Worm (Caenorhabditis elegans) whole organism, young adult: ENCODE measurements around the gene bath-4.

Source experiments
- B0336.3 ChIP-seq: fragments of 200-800 bp; sonication (Bioruptor generic); IDR thresholded peaks from 2 replicates; pipeline ENCODE4 v1.3.6; 2022; ENCODE audit warnings: missing genetic modification characterization, missing compliant biosample characterization
- F10E7.11 ChIP-seq: sonication (generic microtip); optimal IDR thresholded peaks from 2 replicates; lab custom pipeline; 2017; ENCODE audit warnings: mild to moderate bottlenecking, missing genetic modification characterization, moderate library complexity, missing compliant biosample characterization
- F37B4.10 ChIP-seq: fragments of 200-800 bp; sonication (Bioruptor generic); IDR thresholded peaks from 2 replicates; pipeline ENCODE4 v1.3.6; 2022; ENCODE audit warnings: missing genetic modification characterization, missing compliant biosample characterization
- F57A8.1 ChIP-seq: fragments of 200-800 bp; sonication (Bioruptor generic); optimal IDR thresholded peaks from 2 replicates; lab custom pipeline; 2018; ENCODE audit warnings: mild to moderate bottlenecking, missing genetic modification characterization, moderate library complexity, missing compliant biosample characterization
- Y67H2A.10 ChIP-seq: fragments of 200-800 bp; sonication (Bioruptor generic); conservative IDR thresholded peaks from 2 replicates; pipeline ENCODE4 v1.3.6; 2022; ENCODE audit warnings: missing genetic modification reagents, missing genetic modification characterization, missing compliant biosample characterization
- Y79H2A.3 ChIP-seq: fragments of 200-800 bp; sonication (Bioruptor generic); conservative IDR thresholded peaks from 2 replicates; pipeline ENCODE4 v1.3.6; 2022; ENCODE audit warnings: missing genetic modification reagents, missing genetic modification characterization, missing compliant biosample characterization
- ZK185.1 ChIP-seq: sonication (generic microtip); optimal IDR thresholded peaks from 2 replicates; lab custom pipeline; 2016; ENCODE audit warnings: mild to moderate bottlenecking, missing genetic modification characterization, missing compliant biosample characterization; ENCODE audit not compliant: poor library complexity, severe bottlenecking
- akir-1 ChIP-seq: fragments of 200-800 bp; sonication (Bioruptor generic); optimal IDR thresholded peaks from 2 replicates; lab custom pipeline; 2018; ENCODE audit warnings: mild to moderate bottlenecking, missing genetic modification characterization, moderate library complexity, missing compliant biosample characterization
- aptf-3 ChIP-seq: fragments of 200-800 bp; sonication (Bioruptor generic); IDR thresholded peaks from 2 replicates; pipeline ENCODE4 v1.3.6; 2022; ENCODE audit warnings: missing genetic modification characterization, missing compliant biosample characterization
- atf-7 ChIP-seq: sonication (generic microtip); optimal IDR thresholded peaks from 2 replicates; lab custom pipeline; 2017; ENCODE audit warnings: mild to moderate bottlenecking, missing genetic modification characterization, missing compliant biosample characterization
- athp-1 ChIP-seq: sonication (generic microtip); optimal IDR thresholded peaks from 2 replicates; lab custom pipeline; 2017; ENCODE audit warnings: mild to moderate bottlenecking, missing genetic modification characterization, missing compliant biosample characterization
- attf-5 ChIP-seq: fragments of 200-800 bp; sonication (Bioruptor generic); optimal IDR thresholded peaks from 2 replicates; lab custom pipeline; 2018; ENCODE audit warnings: mild to moderate bottlenecking, missing genetic modification characterization, missing compliant biosample characterization
- cebp-2 ChIP-seq: fragments of 200-800 bp; sonication (Bioruptor generic); IDR thresholded peaks from 2 replicates; pipeline ENCODE4 v1.3.6; 2022; ENCODE audit warnings: missing genetic modification characterization, missing compliant biosample characterization
- ceh-40 ChIP-seq: fragments of 200-800 bp; sonication (Bioruptor generic); IDR thresholded peaks from 2 replicates; pipeline ENCODE4 v1.3.6; 2022; ENCODE audit warnings: missing genetic modification characterization, missing compliant biosample characterization
- ceh-91 ChIP-seq: fragments of 200-800 bp; sonication (Bioruptor generic); IDR thresholded peaks from 2 replicates; pipeline ENCODE4 v1.3.6; 2022; ENCODE audit warnings: missing genetic modification reagents, missing genetic modification characterization, missing compliant biosample characterization
- chd-7 ChIP-seq: sonication (generic microtip); optimal IDR thresholded peaks from 2 replicates; lab custom pipeline; 2016; ENCODE audit warnings: mild to moderate bottlenecking, missing genetic modification characterization, moderate library complexity, missing compliant biosample characterization
- dox-1 ChIP-seq: fragments of 200-800 bp; sonication (Bioruptor generic); IDR thresholded peaks from 2 replicates; pipeline ENCODE4 v1.3.6; 2022; ENCODE audit warnings: missing genetic modification reagents, missing genetic modification characterization, missing compliant biosample characterization
- efl-1 ChIP-seq: fragments of 150-350 bp; optimal IDR thresholded peaks from 2 replicates; lab custom pipeline; 2014; ENCODE audit warnings: missing biosample characterization, missing genetic modification reagents, missing genetic modification characterization
- ets-4 ChIP-seq: fragments of 200-800 bp; sonication (Bioruptor generic); optimal IDR thresholded peaks from 2 replicates; lab custom pipeline; 2018; ENCODE audit warnings: mild to moderate bottlenecking, missing genetic modification characterization, missing compliant biosample characterization
- gei-17 ChIP-seq: fragments of 200-800 bp; sonication (Bioruptor generic); optimal IDR thresholded peaks from 2 replicates; lab custom pipeline; 2018; ENCODE audit warnings: mild to moderate bottlenecking, missing genetic modification characterization, missing compliant biosample characterization
- hlh-12 ChIP-seq: sonication (generic microtip); optimal IDR thresholded peaks from 2 replicates; lab custom pipeline; 2016; ENCODE audit warnings: missing genetic modification characterization, missing compliant biosample characterization
- hmg-1.2 ChIP-seq: fragments of 200-800 bp; sonication (Bioruptor generic); IDR thresholded peaks from 2 replicates; pipeline ENCODE4 v1.3.6; 2022; ENCODE audit warnings: missing genetic modification reagents, missing genetic modification characterization, missing compliant biosample characterization
- lin-35 ChIP-seq, 3 experiments: fragments of 150-350 bp in 2 of 3; sonication (generic microtip) in 1 of 3; optimal IDR thresholded peaks; 2 replicates each; lab custom pipeline; 2014 to 2018; ENCODE audit warnings: missing biosample characterization in 3 of 3, missing genetic modification characterization in 3 of 3, missing genetic modification reagents in 3 of 3
- lsy-27 ChIP-seq: sonication (generic microtip); optimal IDR thresholded peaks from 2 replicates; lab custom pipeline; 2017; ENCODE audit warnings: missing genetic modification characterization, mild to moderate bottlenecking, missing compliant biosample characterization, antibody characterized with exemption, missing genotype, borderline replicate concordance; ENCODE audit not compliant: insufficient read depth
- mcd-1 ChIP-seq: fragments of 200-800 bp; sonication (Bioruptor generic); IDR thresholded peaks from 2 replicates; pipeline ENCODE4 v1.3.6; 2022; ENCODE audit warnings: missing genetic modification reagents, missing genetic modification characterization, missing compliant biosample characterization
- mel-28 ChIP-seq: sonication (generic microtip); optimal IDR thresholded peaks from 2 replicates; lab custom pipeline; 2016; ENCODE audit warnings: borderline replicate concordance, mild to moderate bottlenecking, missing genetic modification characterization, missing compliant biosample characterization
- mxl-1 ChIP-seq: sonication (generic microtip); optimal IDR thresholded peaks from 2 replicates; lab custom pipeline; 2016; ENCODE audit warnings: missing genetic modification characterization, missing compliant biosample characterization
- nfya-2 ChIP-seq: fragments of 200-800 bp; sonication (Bioruptor generic); IDR thresholded peaks from 2 replicates; pipeline ENCODE4 v1.3.6; 2022; ENCODE audit warnings: missing genetic modification reagents, missing genetic modification characterization, missing compliant biosample characterization
- nhr-120 ChIP-seq: fragments of 200-800 bp; sonication (Bioruptor generic); IDR thresholded peaks from 2 replicates; pipeline ENCODE4 v1.3.6; 2022; ENCODE audit warnings: missing genetic modification characterization, missing compliant biosample characterization
- nhr-80 ChIP-seq: sonication (generic microtip); optimal IDR thresholded peaks from 2 replicates; lab custom pipeline; 2016; ENCODE audit warnings: missing genetic modification characterization, missing compliant biosample characterization
- sdz-38 ChIP-seq: sonication (generic microtip); optimal IDR thresholded peaks from 2 replicates; lab custom pipeline; 2016; ENCODE audit warnings: missing genotype, missing genetic modification characterization, missing compliant biosample characterization
- tbp1 ChIP-seq: fragments of 200-800 bp; sonication (Bioruptor generic); optimal IDR thresholded peaks from 2 replicates; lab custom pipeline; 2018; ENCODE audit warnings: mild to moderate bottlenecking, missing genetic modification characterization, missing compliant biosample characterization
- tlf-1 ChIP-seq: fragments of 200-800 bp; sonication (Bioruptor generic); optimal IDR thresholded peaks from 2 replicates; lab custom pipeline; 2018; ENCODE audit warnings: mild to moderate bottlenecking, missing genetic modification characterization, missing compliant biosample characterization
- zfh-2 ChIP-seq: fragments of 200-800 bp; sonication (Bioruptor generic); conservative IDR thresholded peaks from 2 replicates; pipeline ENCODE4 v1.3.6; 2022; ENCODE audit warnings: missing genetic modification reagents, missing genetic modification characterization, missing compliant biosample characterization

bath-4 gene

DNA sequence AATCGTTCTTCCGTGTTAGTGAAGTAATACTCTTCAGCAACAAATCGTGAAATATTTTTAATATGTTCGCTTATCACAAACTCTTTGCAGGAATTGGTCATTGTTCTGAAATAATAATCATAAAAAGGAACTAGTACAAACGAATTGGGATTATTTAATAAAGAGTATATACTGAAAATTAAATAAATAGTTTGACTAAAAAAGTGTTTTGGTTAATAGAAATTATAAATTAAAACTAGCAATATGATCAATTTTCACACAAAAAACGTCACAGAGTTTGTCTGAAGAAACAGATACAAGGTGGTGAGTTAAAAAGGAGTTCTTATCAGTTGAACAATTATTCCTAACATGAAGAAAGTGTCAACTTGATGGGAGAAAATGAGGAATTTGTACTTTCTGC, 35.1 kb downstream of the bath-4 start, which contains the start of gene math-5:
TSS of gene math-5 (minus strand) at position 101 of the 400 bp plus-strand sequence.
- TF ChIP-seq F37B4.10 (GFP tag; lab: Robert Waterston, UW) (no peak), mel-28 (tag; lab: Kevin White, UChicago) (no peak), lsy-27 (tag; lab: Kevin White, UChicago) (no peak), athp-1 (tag; lab: Kevin White, UChicago) (no peak), atf-7 (tag; lab: Kevin White, UChicago) (no peak), tlf-1 (GFP tag; lab: Kevin White, UChicago) (no peak), lin-35 (GFP tag; optimal IDR thresholded peaks at IDR 0.05; lab: Kevin White, UChicago) (no peak), attf-5 (no peak), Y79H2A.3 (GFP tag; lab: Robert Waterston, UW) (no peak), ets-4 (no peak), mxl-1 (tag; lab: Kevin White, UChicago) (no peak), tbp1 (GFP tag; lab: Kevin White, UChicago) (no peak), efl-1 (no peak)
- TF ChIP-seq, all 124 proteins: peak for 0

DNA sequence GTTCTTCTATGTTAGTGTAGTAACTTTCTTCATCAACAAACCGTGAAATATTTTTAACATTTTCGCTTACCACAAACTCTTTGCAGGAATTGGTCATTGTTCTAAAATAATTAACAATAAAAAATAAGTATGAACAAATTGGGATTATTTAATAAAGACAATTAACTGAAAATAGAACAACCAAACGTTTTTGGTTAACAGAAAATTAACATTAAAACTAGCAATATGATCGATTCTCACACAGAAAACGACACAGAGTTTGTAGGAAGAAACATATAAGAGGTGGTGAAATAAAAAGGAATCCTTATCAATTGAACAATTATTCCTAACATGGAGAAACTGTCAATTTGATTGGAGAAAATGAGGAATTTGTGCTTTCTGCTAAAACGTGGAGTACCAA, 39.1 kb downstream of the bath-4 start, which contains the start of gene math-16:
TSS of gene math-16 (minus strand) at position 101 of the 400 bp plus-strand sequence.
- TF ChIP-seq zfh-2 (no peak), gei-17 (GFP tag; lab: Kevin White, UChicago) (no peak), cebp-2 (GFP tag; lab: Robert Waterston, UW) (no peak), aptf-3 (GFP tag; lab: Robert Waterston, UW) (no peak)
- TF ChIP-seq, all 124 proteins: peak for 0

DNA sequence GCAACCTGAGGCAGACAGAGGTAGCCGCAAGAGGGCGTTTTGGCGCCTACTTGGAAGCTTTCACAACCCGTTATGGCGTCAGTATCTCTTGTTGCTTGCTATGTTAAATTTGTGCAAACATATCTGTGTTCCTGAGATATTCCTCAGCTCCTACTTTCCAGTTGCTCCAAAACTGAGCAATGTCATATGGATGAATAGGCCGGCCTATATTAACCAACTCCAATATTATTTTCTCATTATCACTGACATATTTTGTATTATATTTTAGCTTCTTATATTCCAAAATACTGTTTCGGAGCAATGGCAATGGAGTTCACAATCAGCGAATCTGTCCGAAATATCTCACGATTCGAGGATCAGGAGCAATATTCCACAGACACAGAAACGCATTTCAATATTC, 42.1 kb downstream of the bath-4 start, which contains the start of gene math-13:
TSS of gene math-13 (plus strand) at position 301 of the 400 bp plus-strand sequence.
- TF ChIP-seq zfh-2: no peak
- no peak for TF ChIP-seq F10E7.11 (tag; lab: Kevin White, UChicago)
- no peak for TF ChIP-seq nhr-80 (tag; lab: Kevin White, UChicago)
- no peak for TF ChIP-seq dox-1 (GFP tag; lab: Robert Waterston, UW)
- no peak for TF ChIP-seq sdz-38 (tag; lab: Kevin White, UChicago)
- TF ChIP-seq ZK185.1 (tag; lab: Kevin White, UChicago): no peak
- no peak for TF ChIP-seq F57A8.1
- TF ChIP-seq B0336.3: no peak
- no peak for TF ChIP-seq nhr-120

DNA sequence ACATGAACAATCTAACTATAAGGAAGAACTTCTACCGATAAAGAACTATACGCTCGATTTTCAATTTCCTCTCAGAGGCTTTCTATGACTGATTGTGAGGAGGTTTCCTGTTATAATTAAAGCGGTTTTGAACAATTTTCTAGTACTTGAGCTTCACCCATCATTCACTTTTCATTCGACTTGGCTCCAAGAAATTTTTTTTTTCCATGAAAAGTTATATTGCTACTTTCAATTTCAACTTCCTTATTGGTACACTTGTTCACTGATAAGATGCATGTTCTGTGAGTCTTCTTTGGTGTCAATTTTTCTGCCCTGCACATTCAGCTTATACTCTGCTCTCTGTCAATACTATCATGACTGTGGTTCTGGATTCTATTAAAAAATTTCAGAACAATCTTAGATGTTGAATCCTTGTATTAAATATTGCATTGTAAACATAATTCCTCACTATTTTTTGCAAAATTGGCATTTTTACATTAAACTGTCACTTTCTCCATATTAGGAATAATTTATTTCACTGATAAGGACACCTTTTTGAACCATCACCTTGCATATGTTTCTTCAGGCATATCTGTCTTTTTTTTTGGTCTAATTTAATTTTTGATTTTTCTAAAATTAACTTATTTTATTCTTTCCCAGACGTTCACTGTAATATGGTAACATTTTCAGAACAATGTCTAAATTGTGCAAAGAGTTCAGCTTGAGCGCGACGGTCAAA, 46.7 kb downstream of the bath-4 start, which contains the start of gene math-10:
TSS of gene math-10 (plus strand) at position 668 of the 718 bp plus-strand sequence.
- no peak for TF ChIP-seq akir-1
- no peak for TF ChIP-seq hlh-12 (tag; lab: Kevin White, UChicago)
- TF ChIP-seq nhr-80 (tag; lab: Kevin White, UChicago): peak; percentile 72
- no peak for TF ChIP-seq nfya-2 (GFP tag; lab: Robert Waterston, UW)
- no peak for TF ChIP-seq hmg-1.2
- TF ChIP-seq chd-7 (tag; lab: Kevin White, UChicago): no peak
- no peak for TF ChIP-seq ceh-91
- no peak for TF ChIP-seq ceh-40 (GFP tag; lab: Robert Waterston, UW)

DNA sequence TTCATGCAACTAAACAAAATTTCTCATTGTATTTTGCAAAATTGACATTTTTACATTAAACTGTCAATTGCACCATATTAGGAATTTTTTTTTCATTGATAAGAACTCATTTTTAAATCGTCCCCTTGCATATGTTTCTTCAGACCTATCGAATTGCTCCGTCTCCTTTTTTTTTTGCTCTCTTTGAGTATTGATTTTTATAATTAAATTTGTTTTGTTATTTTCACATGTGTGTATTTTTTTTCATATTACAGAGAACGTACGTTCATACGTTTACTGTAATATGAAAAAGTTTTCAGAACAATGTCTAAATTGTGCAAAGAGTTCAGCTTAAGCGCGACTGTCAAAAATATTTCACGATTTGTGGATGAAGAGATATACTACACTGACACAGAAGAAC, 48.6 kb downstream of the bath-4 start, which contains the start of gene math-14:
TSS of gene math-14 (plus strand) at position 301 of the 400 bp plus-strand sequence.
- TF ChIP-seq hmg-1.2 (no peak), nhr-80 (tag; lab: Kevin White, UChicago) (peak; percentile 49), Y67H2A.10 (no peak), mcd-1 (GFP tag; lab: Robert Waterston, UW) (no peak)
